Fruit fly (Drosophila melanogaster) whole organism, pupa: ENCODE data around the gene CG11878.

ENCODE experiments used
- CG13204 ChIP-seq: fragments of 200-800 bp; sonication (Bioruptor generic); optimal IDR thresholded peaks from 2 replicates; lab custom pipeline; 2018; ENCODE audit warnings: missing biosample characterization, mild to moderate bottlenecking, missing genetic modification characterization, moderate library complexity
- CG15710 ChIP-seq: fragments of 200-800 bp; sonication (Bioruptor generic); optimal IDR thresholded peaks from 2 replicates; lab custom pipeline; 2018; ENCODE audit warnings: missing biosample characterization, mild to moderate bottlenecking, missing genetic modification characterization, moderate library complexity
- CG8159 ChIP-seq: fragments of 200-800 bp; sonication (Bioruptor generic); optimal IDR thresholded peaks from 3 replicates; lab custom pipeline; 2018; ENCODE audit warnings: missing biosample characterization, mild to moderate bottlenecking, missing genetic modification characterization, moderate library complexity
- CG9948 ChIP-seq: fragments of 200-800 bp; sonication (Bioruptor generic); optimal IDR thresholded peaks from 2 replicates; lab custom pipeline; 2018; ENCODE audit warnings: missing biosample characterization, mild to moderate bottlenecking, missing genetic modification characterization, moderate library complexity
- D1 ChIP-seq: fragments of 200-800 bp; sonication (Bioruptor generic); optimal IDR thresholded peaks from 2 replicates; lab custom pipeline; 2018; ENCODE audit warnings: missing biosample characterization, mild to moderate bottlenecking, missing genetic modification characterization, moderate library complexity
- EcR ChIP-seq: fragments of 200-800 bp; sonication (Bioruptor generic); optimal IDR thresholded peaks from 3 replicates; lab custom pipeline; 2019; ENCODE audit warnings: missing biosample characterization, missing genetic modification characterization, mild to moderate bottlenecking, moderate library complexity, missing genetic modification reagents
- Snoo ChIP-seq: fragments of 200-800 bp; sonication (Bioruptor generic); optimal IDR thresholded peaks from 3 replicates; lab custom pipeline; 2017; ENCODE audit warnings: missing biosample characterization, mild to moderate bottlenecking, missing genetic modification characterization, inconsistent platforms
- gl ChIP-seq: fragments of 200-800 bp; sonication (Bioruptor generic); optimal IDR thresholded peaks from 2 replicates; lab custom pipeline; 2018; ENCODE audit warnings: missing biosample characterization, mild to moderate bottlenecking, missing genetic modification characterization
- rn ChIP-seq: fragments of 200-800 bp; sonication (Bioruptor generic); IDR thresholded peaks from 2 replicates; pipeline ENCODE4 v1.3.6; 2022; ENCODE audit warnings: missing biosample characterization, missing genetic modification characterization

dm6 chr3R:25292864-25293284 is 19.2 kb downstream of the CG11878 start, which contains the start of gene CG31098:
- no peak for TF ChIP-seq D1 (tag; lab: Kevin White, UChicago)
- no peak for TF ChIP-seq CG15710 (tag; lab: Kevin White, UChicago)
- no peak for TF ChIP-seq rn
- no peak for TF ChIP-seq CG13204 (GFP tag; lab: Kevin White, UChicago)
- no peak for TF ChIP-seq CG8159 (tag; lab: Kevin White, UChicago)
- TF ChIP-seq EcR (GFP tag; lab: Kevin White, UChicago): no peak
- no peak for TF ChIP-seq CG9948 (tag; lab: Kevin White, UChicago)
- no peak for TF ChIP-seq gl (tag; lab: Kevin White, UChicago)
- no peak for TF ChIP-seq Snoo (tag; lab: Kevin White, UChicago)
